Fruit fly (Drosophila melanogaster) ovary, adult (tissue): ENCODE measurements around the gene CG14742.

ENCODE experiments used
- CG17801 ChIP-seq: fragments of 200-800 bp; optimal IDR thresholded peaks from 2 replicates; lab custom pipeline; 2019; ENCODE audit warnings: missing biosample characterization, mild to moderate bottlenecking, missing genetic modification characterization, moderate library complexity; ENCODE audit not compliant: partially characterized antibody

The CG14742 gene

dm6 chr3R:12234584-12234983 lies 20.3 kb downstream of the CG14742 start, which contains the start of gene Cyp313a5:
Cyp313a5 (minus strand) TSS chr3R:12234684.
- no peak for TF ChIP-seq CG17801

- TF ChIP-seq CG17801 = no peak
These were observed 22.5 kb downstream of the CG14742 start, which contains the start of gene Cyp313a2 for dm6 chr3R:12236804-12237203. Cyp313a2 (minus strand) TSS chr3R:12236904.

dm6 chr3R:12239166-12239565 lies 24.9 kb downstream of the CG14742 start, which contains the start of gene Cyp313a3:
Cyp313a3 (minus strand) TSS chr3R:12239266.
- no peak for TF ChIP-seq CG17801

dm6 chr3R:12244468-12245060 lies 30.3 kb downstream of the CG14742 start:
- TF ChIP-seq CG17801 = no peak

- no peak for TF ChIP-seq CG17801
These were observed 33.9 kb downstream of the CG14742 start for dm6 chr3R:12248243-12248642.

dm6 chr3R:12250204-12250603 lies 35.9 kb downstream of the CG14742 start:
- no peak for TF ChIP-seq CG17801

dm6 chr3R:12251534-12251933 lies 37.2 kb downstream of the CG14742 start:
- no peak for TF ChIP-seq CG17801

- TF ChIP-seq CG17801 = no peak
These were observed 38.3 kb downstream of the CG14742 start for dm6 chr3R:12252457-12253065.

- TF ChIP-seq CG17801 = no peak
These were observed 39.6 kb downstream of the CG14742 start, which contains the start of gene CG3942 for dm6 chr3R:12253887-12254286. CG3942 (plus strand) TSS chr3R:12254187.

- no peak for TF ChIP-seq CG17801
These were observed 44.1 kb downstream of the CG14742 start, which contains the start of the genes CG44037 and svp for dm6 chr3R:12258437-12258836. CG44037 (plus strand) TSS chr3R:12258737. svp (plus strand) TSS chr3R:12258737.

dm6 chr3R:12259013-12259412 lies 44.7 kb downstream of the CG14742 start:
- no peak for TF ChIP-seq CG17801

- no peak for TF ChIP-seq CG17801
These were observed 45.5 kb downstream of the CG14742 start for dm6 chr3R:12259819-12260218.

- no peak for TF ChIP-seq CG17801
These were observed 46.4 kb downstream of the CG14742 start, which contains the start of gene CG44038 for dm6 chr3R:12260669-12261068. CG44038 (plus strand) TSS chr3R:12260969.
